Fruit fly (Drosophila melanogaster): ENCODE measurements around the gene Targ1.

DNA sequence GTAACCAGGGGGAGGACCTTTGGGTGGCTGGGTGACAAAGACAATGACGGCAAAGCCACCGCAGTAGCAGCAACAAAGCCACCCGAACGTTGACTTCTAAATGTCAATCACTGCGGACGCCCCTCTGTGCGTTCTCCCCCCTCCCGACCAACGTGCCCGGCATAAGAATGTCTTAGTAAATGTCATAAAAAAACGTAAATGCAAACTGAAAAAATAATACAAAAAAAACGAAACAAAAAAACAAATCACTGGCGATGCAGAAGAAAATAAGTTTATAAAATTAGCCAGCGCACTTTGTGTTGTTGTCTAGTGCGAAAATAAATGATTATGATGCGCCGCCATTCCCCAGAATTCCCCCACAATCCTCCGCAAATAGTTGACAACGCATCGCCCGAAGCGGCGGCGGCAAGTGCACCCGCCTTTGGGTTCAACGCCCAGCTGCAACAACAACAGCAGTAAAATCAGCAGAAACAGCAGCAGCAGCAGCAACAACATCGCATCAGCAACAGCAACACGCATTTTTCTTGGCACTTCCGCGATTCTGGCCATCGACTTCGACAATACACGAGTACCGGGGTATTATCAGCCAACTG lies 34.4 kb upstream of the Targ1 start:
- TF ChIP-seq Sox15 (GFP tag; optimal IDR thresholded peaks at IDR 0.05) (no peak), CG6854 (GFP tag; optimal IDR thresholded peaks at IDR 0.05) (no peak), Sox14 (GFP tag; optimal IDR thresholded peaks at IDR 0.05) (peak; percentile 38), Sox102F (GFP tag; optimal IDR thresholded peaks at IDR 0.05) (no peak), net (GFP tag; optimal IDR thresholded peaks at IDR 0.05) (peak; percentile 36), Lpt (GFP tag; optimal IDR thresholded peaks at IDR 0.05) (peak; percentile 75), CG6163 (GFP tag; IDR thresholded peaks at IDR 0.05) (peak; percentile 69; the same call in 1 of the 3 replicates), CG1621 (tag; optimal IDR thresholded peaks at IDR 0.05) (no peak), Hr39 (GFP tag; optimal IDR thresholded peaks at IDR 0.05) (no peak), Hr38 (GFP tag; optimal IDR thresholded peaks at IDR 0.05) (no peak), Eip75B (GFP tag; optimal IDR thresholded peaks at IDR 0.05) (no peak), CG3919 (GFP tag; optimal IDR thresholded peaks at IDR 0.05) (peak; percentile 26), fd59A (GFP tag; optimal IDR thresholded peaks at IDR 0.05) (no peak)

All from whole organism, prepupa.